Fruit fly (Drosophila melanogaster): ENCODE measurements around the gene rudhira.
A peak's percentile ranks its signal among the peaks of the same experiment; 100 is the strongest.

The rudhira gene

dm6 chrX:11821946-11822345 is 5.2 kb downstream of the rudhira start (continued):
- TF ChIP-seq CG16863 (GFP tag; optimal IDR thresholded peaks at IDR 0.05) (no peak), Pdp1 (GFP tag; optimal IDR thresholded peaks at IDR 0.05) (peak in 1 of 2 experiments; percentile 44), Sry-β (GFP tag; optimal IDR thresholded peaks at IDR 0.05) (no peak), ham (GFP tag; IDR thresholded peaks at IDR 0.05) (no peak), zfh2 (GFP tag; optimal IDR thresholded peaks at IDR 0.05) (no peak), CG10267 (tag; optimal IDR thresholded peaks at IDR 0.05) (no peak), CG9609 (GFP tag; optimal IDR thresholded peaks at IDR 0.05) (no peak), CG12942 (GFP tag; optimal IDR thresholded peaks at IDR 0.05) (no peak), CG4328 (GFP tag; optimal IDR thresholded peaks at IDR 0.05) (no peak), HLH4C (GFP tag; IDR thresholded peaks at IDR 0.05; ENCODE audit: partially characterized antibody) (no peak), Adf1 (GFP tag; IDR thresholded peaks at IDR 0.05) (no peak), CG9215 (GFP tag; IDR thresholded peaks at IDR 0.05) (no peak), exex (tag; optimal IDR thresholded peaks at IDR 0.05) (no peak), CG17359 (tag; optimal IDR thresholded peaks at IDR 0.05) (no peak), pfk (GFP tag; optimal IDR thresholded peaks at IDR 0.05) (peak; percentile 95), CG13775 (GFP tag; optimal IDR thresholded peaks at IDR 0.05) (no peak), ato (GFP tag; IDR thresholded peaks at IDR 0.05; ENCODE audit: partially characterized antibody) (no peak), so (GFP tag; IDR thresholded peaks at IDR 0.05) (0 out of 3 replicates have a peak, but pooled peaks have one; percentile 7), Poxn (GFP tag; IDR thresholded peaks at IDR 0.05) (no peak), danr (GFP tag; IDR thresholded peaks at IDR 0.05) (no peak), CG9932 (GFP tag; IDR thresholded peaks at IDR 0.05) (no peak), CG13424 (tag; optimal IDR thresholded peaks at IDR 0.05) (peak; percentile 26), CG11247 (GFP tag; IDR thresholded peaks at IDR 0.05) (no peak), trh (GFP tag; optimal IDR thresholded peaks at IDR 0.05) (no peak), Dref (GFP tag; IDR thresholded peaks at IDR 0.05) (no peak), Lpt (GFP tag; optimal IDR thresholded peaks at IDR 0.05) (no peak), CG2129 (GFP tag; IDR thresholded peaks at IDR 0.05; ENCODE audit: partially characterized antibody) (no peak), fd3F (GFP tag; optimal IDR thresholded peaks at IDR 0.05) (no peak), CG15073 (GFP tag; optimal IDR thresholded peaks at IDR 0.05) (no peak), CG8089 (GFP tag; optimal IDR thresholded peaks at IDR 0.05) (no peak), CG6689 (GFP tag; IDR thresholded peaks at IDR 0.05) (no peak), Atf3 (GFP tag; optimal IDR thresholded peaks at IDR 0.05) (no peak), ci (GFP tag; IDR thresholded peaks at IDR 0.05) (0 out of 3 replicates have a peak, but pooled peaks have one; percentile 57), usp (GFP tag; optimal IDR thresholded peaks at IDR 0.05) (no peak), row (GFP tag; IDR thresholded peaks at IDR 0.05) (peak; percentile 41; the same call in 2 of the 3 replicates), onecut (GFP tag; IDR thresholded peaks at IDR 0.05) (peak; percentile 11; the same call in 1 of the 2 replicates), Tbp (GFP tag; optimal IDR thresholded peaks at IDR 0.05) (no peak), tll (GFP tag; optimal IDR thresholded peaks at IDR 0.05) (no peak), CG4854 (GFP tag; optimal IDR thresholded peaks at IDR 0.05) (no peak), CG10959 (GFP tag; IDR thresholded peaks at IDR 0.05) (no peak), gsb-n (tag; optimal IDR thresholded peaks at IDR 0.05) (no peak), Asciz (GFP tag; optimal IDR thresholded peaks at IDR 0.05) (no peak), Elba2 (GFP tag; optimal IDR thresholded peaks at IDR 0.05) (no peak), tap (tag; optimal IDR thresholded peaks at IDR 0.05) (no peak), CG2678 (tag; optimal IDR thresholded peaks at IDR 0.05) (peak; percentile 28), CG4707 (GFP tag; optimal IDR thresholded peaks at IDR 0.05) (no peak), CG13287 (GFP tag; IDR thresholded peaks at IDR 0.05; ENCODE audit: partially characterized antibody) (0 out of 2 replicates have a peak, but pooled peaks have one; percentile 9), CG10321 (GFP tag; IDR thresholded peaks at IDR 0.05) (no peak), CG3281 (GFP tag; optimal IDR thresholded peaks at IDR 0.05) (peak; percentile 24), CG9727 (GFP tag; optimal IDR thresholded peaks at IDR 0.05) (no peak), Trl (optimal IDR thresholded peaks at IDR 0.05) (peak in 1 of 2 experiments; percentile 1), Trl (GFP tag; optimal IDR thresholded peaks at IDR 0.05) (no peak)

All from whole organism, embryonic.